Worm (Caenorhabditis elegans): ENCODE data around the gene pan-1.

- TF ChIP-seq ceh-90 (tag; optimal IDR thresholded peaks at IDR 0.05), result no peak
- peak; percentile 24 for TF ChIP-seq unc-130 (tag; optimal IDR thresholded peaks at IDR 0.05)
- TF ChIP-seq snpc-4 (tag; optimal IDR thresholded peaks at IDR 0.05), result no peak
- TF ChIP-seq lin-14 (GFP tag; optimal IDR thresholded peaks at IDR 0.05), result peak; percentile 98
- TF ChIP-seq aly-2 (tag; optimal IDR thresholded peaks at IDR 0.05), result peak; percentile 22
- peak; percentile 75 for TF ChIP-seq ztf-4 (tag; optimal IDR thresholded peaks at IDR 0.05)
These were observed 2.1 kb upstream of the pan-1 start for ce11 chrIII:4560393-4560890.

Data from whole organism, L1 larva.